Worm (Caenorhabditis elegans) whole organism, mixed stage, embryonic: ENCODE measurements around the gene srd-8.

Experiments
- blmp-1 ChIP-seq: fragments of 150-350 bp; optimal IDR thresholded peaks from 2 replicates; lab custom pipeline; 2014; ENCODE audit warnings: missing biosample characterization, missing genetic modification characterization
- ces-1 ChIP-seq: fragments of 150-350 bp; optimal IDR thresholded peaks from 2 replicates; lab custom pipeline; 2014; ENCODE audit warnings: missing biosample characterization, missing genetic modification reagents, missing genetic modification characterization
- elt-3 ChIP-seq: fragments of 150-350 bp; optimal IDR thresholded peaks from 2 replicates; lab custom pipeline; 2014; ENCODE audit warnings: missing biosample characterization, missing genetic modification characterization
- flh-1 ChIP-seq: fragments of 200-800 bp; sonication (Bioruptor generic); optimal IDR thresholded peaks from 2 replicates; lab custom pipeline; 2018; ENCODE audit warnings: mild to moderate bottlenecking, missing genetic modification characterization, moderate library complexity, missing compliant biosample characterization
- lin-13 ChIP-seq: fragments of 150-350 bp; optimal IDR thresholded peaks from 2 replicates; lab custom pipeline; 2014; ENCODE audit warnings: missing biosample characterization, missing genetic modification characterization
- lsy-2 ChIP-seq: fragments of 150-350 bp; optimal IDR thresholded peaks from 2 replicates; lab custom pipeline; 2014; ENCODE audit warnings: missing biosample characterization, missing genetic modification characterization
- mab-5 ChIP-seq: fragments of 150-350 bp; optimal IDR thresholded peaks from 2 replicates; lab custom pipeline; 2014; ENCODE audit warnings: missing biosample characterization, missing genetic modification characterization
- nhr-2 ChIP-seq: fragments of 150-350 bp; optimal IDR thresholded peaks from 2 replicates; lab custom pipeline; 2014; ENCODE audit warnings: missing biosample characterization, missing genetic modification characterization
- nhr-76 ChIP-seq: sonication (generic microtip); optimal IDR thresholded peaks from 2 replicates; lab custom pipeline; 2017; ENCODE audit warnings: missing biosample characterization, missing genetic modification characterization
- pha-4 ChIP-seq: fragments of 150-350 bp; optimal IDR thresholded peaks from 2 replicates; lab custom pipeline; 2018; ENCODE audit warnings: missing biosample characterization, missing genetic modification reagents, missing genetic modification characterization
- sptf-1 ChIP-seq: sonication (generic microtip); optimal IDR thresholded peaks from 2 replicates; lab custom pipeline; 2017; ENCODE audit warnings: mild to moderate bottlenecking, missing genetic modification characterization, moderate library complexity, missing compliant biosample characterization
- unc-39 ChIP-seq: fragments of 150-350 bp; optimal IDR thresholded peaks from 2 replicates; lab custom pipeline; 2014; ENCODE audit warnings: missing biosample characterization, missing genetic modification characterization
- unc-62 ChIP-seq: fragments of 150-350 bp; optimal IDR thresholded peaks from 2 replicates; lab custom pipeline; 2014; ENCODE audit warnings: missing biosample characterization, missing genetic modification reagents, missing genetic modification characterization
- ztf-11 ChIP-seq: fragments of 150-350 bp; optimal IDR thresholded peaks from 2 replicates; lab custom pipeline; 2014; ENCODE audit warnings: missing biosample characterization, missing genetic modification characterization

DNA sequence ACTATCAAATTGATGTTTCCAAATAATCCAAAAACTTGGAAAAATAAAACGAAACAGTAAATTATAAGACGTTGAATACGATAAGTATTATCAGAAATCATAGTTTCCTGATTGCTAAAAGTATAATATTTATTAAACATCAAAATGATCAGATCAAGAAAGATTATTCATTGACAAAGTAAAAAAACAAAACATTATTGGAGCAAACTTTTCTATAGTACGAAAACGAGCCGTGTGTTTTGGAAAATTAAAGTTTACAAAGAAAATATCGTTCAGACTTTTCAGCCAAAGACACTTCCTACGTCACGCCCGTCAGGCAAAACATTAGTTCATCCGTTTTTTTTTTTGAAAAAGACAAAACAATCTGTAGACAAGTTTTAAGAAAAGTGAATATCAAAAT is 21.7 kb downstream of the srd-8 start, which contains the start of gene srsx-15:
- TF ChIP-seq ces-1 (GFP tag; lab: Kevin White, UChicago) (no peak), sptf-1 (tag; lab: Kevin White, UChicago) (no peak), ztf-11 (tag; lab: Kevin White, UChicago) (no peak), nhr-2 (no peak), elt-3 (tag; lab: Kevin White, UChicago) (no peak), flh-1 (GFP tag; lab: Kevin White, UChicago) (no peak), unc-62 (GFP tag; lab: Kevin White, UChicago) (no peak), pha-4 (tag; lab: Kevin White, UChicago) (no peak), unc-39 (no peak), mab-5 (tag; lab: Kevin White, UChicago) (no peak), nhr-76 (tag; lab: Kevin White, UChicago) (no peak), blmp-1 (no peak), lin-13 (tag; lab: Kevin White, UChicago) (no peak), lsy-2 (tag; lab: Kevin White, UChicago) (no peak)
